Fruit fly (Drosophila melanogaster): ENCODE measurements around the gene CG43897.

- no peak for TF ChIP-seq CG11617 (GFP tag; optimal IDR thresholded peaks at IDR 0.05)
- no peak for TF ChIP-seq CG1620 (GFP tag; optimal IDR thresholded peaks at IDR 0.05)
- no peak for TF ChIP-seq cic (GFP tag; optimal IDR thresholded peaks at IDR 0.05)
- TF ChIP-seq CG5204 (GFP tag; optimal IDR thresholded peaks at IDR 0.05) = no peak
- TF ChIP-seq kay (GFP tag; ENCODE audit: borderline replicate concordance) = no peak
- no peak for TF ChIP-seq Clk (GFP tag; optimal IDR thresholded peaks at IDR 0.05)
Observed at dm6 chr3L:9775728-9776127, 37.9 kb upstream of the CG43897 start.

Data from whole organism, adult.